Fruit fly (Drosophila melanogaster): ENCODE results near the gene CG34347.

CG34347 gene

DNA sequence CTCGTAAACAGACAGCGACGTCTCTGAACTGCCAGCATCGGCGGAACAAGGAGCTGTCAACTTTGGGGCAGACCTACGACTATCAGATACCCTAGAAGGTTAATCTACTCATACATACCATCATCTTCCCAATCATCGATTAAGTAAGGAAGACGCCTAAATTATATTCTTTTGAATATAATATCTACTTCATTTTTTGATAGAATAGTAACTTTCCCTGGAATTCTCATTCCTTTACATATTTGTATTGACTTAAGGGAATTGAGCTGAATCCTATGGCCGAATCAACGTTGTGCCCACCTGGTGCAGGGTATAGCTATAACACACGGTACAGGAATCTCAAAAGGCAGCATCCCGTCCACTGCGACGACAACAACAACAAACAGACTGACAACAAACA is 35.7 kb downstream of the CG34347 start:
- TF ChIP-seq salr (GFP tag; optimal IDR thresholded peaks at IDR 0.05) (no peak), fd59A (GFP tag; optimal IDR thresholded peaks at IDR 0.05) (no peak), CG15336 (GFP tag; IDR thresholded peaks at IDR 0.05) (no peak; the same call in 1 of the 2 replicates), Blimp-1 (GFP tag; optimal IDR thresholded peaks at IDR 0.05) (no peak), Hr39 (GFP tag; optimal IDR thresholded peaks at IDR 0.05) (peak; percentile 2), vri (GFP tag; optimal IDR thresholded peaks at IDR 0.05) (no peak), CG3919 (GFP tag; optimal IDR thresholded peaks at IDR 0.05) (peak; percentile 27), Eip93F (GFP tag; optimal IDR thresholded peaks at IDR 0.05) (no peak), CG8119 (GFP tag; IDR thresholded peaks at IDR 0.05) (0 out of 3 replicates have a peak, but pooled peaks have one; percentile 20), CG10669 (GFP tag; optimal IDR thresholded peaks at IDR 0.05) (peak; percentile 15), lz (GFP tag; optimal IDR thresholded peaks at IDR 0.05) (no peak), Lpt (GFP tag; optimal IDR thresholded peaks at IDR 0.05) (peak; percentile 24), svp (GFP tag) (peak; percentile 56), Smox (GFP tag; optimal IDR thresholded peaks at IDR 0.05) (no peak), Eip78C (GFP tag) (peak; percentile 71), CG32006 (GFP tag; optimal IDR thresholded peaks at IDR 0.05) (peak; percentile 40), CG6792 (GFP tag; optimal IDR thresholded peaks at IDR 0.05) (peak; percentile 39), achi (GFP tag; optimal IDR thresholded peaks at IDR 0.05) (peak; percentile 7), Gug (GFP tag; IDR thresholded peaks at IDR 0.05) (no peak), CG10631 (GFP tag; optimal IDR thresholded peaks at IDR 0.05) (peak; percentile 17), OdsH (GFP tag; optimal IDR thresholded peaks at IDR 0.05) (no peak), cyc (GFP tag; optimal IDR thresholded peaks at IDR 0.05) (peak; percentile 15), CG11902 (GFP tag; optimal IDR thresholded peaks at IDR 0.05) (no peak), fd85E (GFP tag; optimal IDR thresholded peaks at IDR 0.05) (no peak), topi (GFP tag; optimal IDR thresholded peaks at IDR 0.05) (peak; percentile 7), dac (GFP tag; optimal IDR thresholded peaks at IDR 0.05) (no peak), Hr38 (GFP tag; optimal IDR thresholded peaks at IDR 0.05) (no peak), Ets96B (tag; optimal IDR thresholded peaks at IDR 0.05) (peak; percentile 36), CG7368 (GFP tag; optimal IDR thresholded peaks at IDR 0.05) (peak; percentile 11), pdm3 (GFP tag; optimal IDR thresholded peaks at IDR 0.05) (peak; percentile 8), CG6808 (GFP tag; optimal IDR thresholded peaks at IDR 0.05) (no peak), CG11294 (GFP tag; IDR thresholded peaks at IDR 0.05) (no peak), esn (GFP tag; optimal IDR thresholded peaks at IDR 0.05) (peak; percentile 19), Met (GFP tag; optimal IDR thresholded peaks at IDR 0.05) (peak; percentile 17), Eip75B (GFP tag; optimal IDR thresholded peaks at IDR 0.05) (peak; percentile 29)

DNA sequence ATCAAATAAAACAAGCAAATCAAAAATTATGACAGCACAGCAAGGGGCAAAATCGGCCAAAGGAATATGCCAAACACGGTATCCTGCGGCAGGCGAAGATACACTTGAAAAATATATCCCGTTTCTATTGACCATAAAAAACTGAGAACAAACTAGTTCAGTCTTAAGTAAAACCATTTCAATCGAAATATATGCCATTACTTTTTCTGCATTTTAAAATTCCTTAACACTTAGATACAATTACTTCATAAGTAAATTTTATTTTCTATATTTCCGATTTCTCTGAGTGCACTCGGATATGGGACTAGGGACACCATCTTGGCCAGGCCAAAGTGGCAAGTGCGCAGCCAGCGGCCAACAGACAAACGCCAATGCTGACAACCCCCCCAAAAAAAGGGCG is 52.7 kb downstream of the CG34347 start:
- no peak for TF ChIP-seq fd59A (GFP tag; optimal IDR thresholded peaks at IDR 0.05)
- TF ChIP-seq CG8632 (GFP tag; optimal IDR thresholded peaks at IDR 0.05): no peak
- no peak for TF ChIP-seq Lpt (GFP tag; optimal IDR thresholded peaks at IDR 0.05)
- no peak for TF ChIP-seq eg (GFP tag; IDR thresholded peaks at IDR 0.05)
- TF ChIP-seq CG6276 (GFP tag; optimal IDR thresholded peaks at IDR 0.05): no peak
- TF ChIP-seq CG32006 (GFP tag; optimal IDR thresholded peaks at IDR 0.05): no peak
- no peak for TF ChIP-seq svp (GFP tag)
- TF ChIP-seq achi (GFP tag; optimal IDR thresholded peaks at IDR 0.05): no peak

DNA sequence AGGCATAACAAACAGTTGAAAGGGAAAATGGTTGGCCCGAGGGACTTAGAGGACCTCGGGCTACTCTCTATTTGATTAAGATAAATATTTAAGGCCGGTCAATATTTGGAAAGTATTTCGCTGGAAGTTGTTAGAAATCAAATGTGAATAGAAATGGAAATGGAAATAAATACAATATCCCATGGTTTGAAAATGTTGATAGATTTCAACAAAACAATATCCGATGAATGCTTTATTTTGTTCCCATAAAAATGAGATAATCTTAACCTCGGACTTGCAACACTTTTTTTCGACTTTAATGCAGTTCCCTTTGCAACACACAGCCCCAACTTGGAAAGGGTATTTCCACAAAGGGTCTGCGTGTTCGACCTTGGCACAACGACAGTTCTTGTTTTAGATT is 58.1 kb downstream of the CG34347 start:
- TF ChIP-seq svp (GFP tag) (peak; percentile 28), Eip78C (GFP tag) (peak; percentile 38), CG3032 (tag; optimal IDR thresholded peaks at IDR 0.05) (no peak)

DNA sequence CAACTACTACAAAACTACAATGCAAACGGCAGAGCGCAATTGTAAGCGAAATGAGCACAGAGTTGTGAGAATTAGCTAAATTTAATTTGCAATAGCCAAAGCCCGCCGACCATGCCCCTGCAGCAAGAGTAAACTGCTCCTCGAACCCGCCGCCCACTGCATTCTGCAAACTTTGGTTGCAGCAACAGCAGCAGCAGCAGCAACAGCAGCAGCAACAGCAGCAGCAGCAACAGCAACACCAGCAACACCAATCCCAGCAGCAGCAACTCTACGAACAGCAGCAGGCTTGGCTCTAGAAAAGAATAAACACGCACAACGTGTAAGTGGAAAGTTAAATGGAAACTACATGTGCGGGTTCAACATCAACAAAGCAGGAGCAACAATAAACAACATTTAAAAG is 59.2 kb downstream of the CG34347 start:
- no peak for TF ChIP-seq vri (GFP tag; optimal IDR thresholded peaks at IDR 0.05)
- no peak for TF ChIP-seq Eip78C (GFP tag)
